Fruit fly (Drosophila melanogaster): ENCODE measurements around the gene Miro.

The Miro gene

dm6 chr3R:24058041-24058440, 19.4 kb upstream of the Miro start, which contains the start of gene SMC1 (continued):
- TF ChIP-seq ranshi (GFP tag; IDR thresholded peaks at IDR 0.05): no peak
- TF ChIP-seq Six4 (GFP tag; optimal IDR thresholded peaks at IDR 0.05): no peak
- no peak for TF ChIP-seq CG1602 (GFP tag; optimal IDR thresholded peaks at IDR 0.05)
- TF ChIP-seq nom (GFP tag; optimal IDR thresholded peaks at IDR 0.05): peak; percentile 6
- TF ChIP-seq Sox102F (GFP tag; optimal IDR thresholded peaks at IDR 0.05): no peak
- no peak for TF ChIP-seq Dfd (GFP tag; optimal IDR thresholded peaks at IDR 0.05)
- peak; percentile 99 for TF ChIP-seq BEAF-32 (GFP tag; optimal IDR thresholded peaks at IDR 0.05)
- no peak for TF ChIP-seq CG9817 (tag; optimal IDR thresholded peaks at IDR 0.05)
- no peak for TF ChIP-seq CG4820 (GFP tag; optimal IDR thresholded peaks at IDR 0.05)
- TF ChIP-seq HLH4C (GFP tag; IDR thresholded peaks at IDR 0.05; ENCODE audit: partially characterized antibody): peak; percentile 98
- TF ChIP-seq Side (GFP tag; optimal IDR thresholded peaks at IDR 0.05): no peak
- TF ChIP-seq CG13624 (GFP tag; optimal IDR thresholded peaks at IDR 0.05): peak; percentile 62
- TF ChIP-seq bab2 (GFP tag; optimal IDR thresholded peaks at IDR 0.05): no peak
- TF ChIP-seq CG4730 (GFP tag; IDR thresholded peaks at IDR 0.05): no peak
- TF ChIP-seq az2 (GFP tag; optimal IDR thresholded peaks at IDR 0.05): peak; percentile 39
- TF ChIP-seq CG12769 (tag; optimal IDR thresholded peaks at IDR 0.05): peak; percentile 53
- TF ChIP-seq nerfin-1 (tag; optimal IDR thresholded peaks at IDR 0.05): no peak
- TF ChIP-seq exex (tag; optimal IDR thresholded peaks at IDR 0.05): no peak
- no peak for TF ChIP-seq tio (GFP tag; optimal IDR thresholded peaks at IDR 0.05)
- peak; percentile 100 for TF ChIP-seq inv (GFP tag; IDR thresholded peaks at IDR 0.05; ENCODE audit: partially characterized antibody)
- no peak for TF ChIP-seq CG7839 (tag; optimal IDR thresholded peaks at IDR 0.05)
- TF ChIP-seq ato (GFP tag; IDR thresholded peaks at IDR 0.05; ENCODE audit: partially characterized antibody): peak; percentile 99
- no peak for TF ChIP-seq CG9932 (GFP tag; IDR thresholded peaks at IDR 0.05)
- peak; percentile 99 for TF ChIP-seq CG14860 (GFP tag; IDR thresholded peaks at IDR 0.05; ENCODE audit: partially characterized antibody)
- TF ChIP-seq ase (GFP tag; IDR thresholded peaks at IDR 0.05): no peak
- peak; percentile 85 for TF ChIP-seq gro (GFP tag; optimal IDR thresholded peaks at IDR 0.05)
- no peak for TF ChIP-seq CG3407 (GFP tag; optimal IDR thresholded peaks at IDR 0.05)
- no peak for TF ChIP-seq psq (GFP tag; optimal IDR thresholded peaks at IDR 0.05)
- TF ChIP-seq tx (GFP tag; optimal IDR thresholded peaks at IDR 0.05): peak; percentile 29
- TF ChIP-seq Antp (GFP tag; optimal IDR thresholded peaks at IDR 0.05): peak; percentile 47
- TF ChIP-seq sc (optimal IDR thresholded peaks at IDR 0.05): no peak
- no peak for TF ChIP-seq sc (GFP tag; optimal IDR thresholded peaks at IDR 0.05)
- peak; percentile 23 for TF ChIP-seq CG13296 (GFP tag; optimal IDR thresholded peaks at IDR 0.05)
- TF ChIP-seq CG15011 (GFP tag; optimal IDR thresholded peaks at IDR 0.05): no peak
- TF ChIP-seq CG17361 (GFP tag; IDR thresholded peaks at IDR 0.05): 0 out of 3 replicates have a peak, but pooled peaks have one; percentile 19
- TF ChIP-seq hth (optimal IDR thresholded peaks at IDR 0.05): no peak
- TF ChIP-seq CG4707 (GFP tag; optimal IDR thresholded peaks at IDR 0.05): no peak
- TF ChIP-seq Dll (GFP tag; IDR thresholded peaks at IDR 0.05; ENCODE audit: partially characterized antibody): peak; percentile 98
- no peak for TF ChIP-seq vvl (GFP tag; IDR thresholded peaks at IDR 0.05)
- TF ChIP-seq CG8765 (GFP tag; IDR thresholded peaks at IDR 0.05): no peak
- TF ChIP-seq CG17568 (GFP tag; optimal IDR thresholded peaks at IDR 0.05): no peak
- TF ChIP-seq Atf6 (GFP tag; IDR thresholded peaks at IDR 0.05): peak; percentile 38; the same call in 1 of the 2 replicates
- TF ChIP-seq B-H2 (GFP tag; optimal IDR thresholded peaks at IDR 0.05): peak; percentile 79
- no peak for TF ChIP-seq NfI (GFP tag; optimal IDR thresholded peaks at IDR 0.05)
- TF ChIP-seq crol (GFP tag; IDR thresholded peaks at IDR 0.05): no peak
- no peak for TF ChIP-seq so (GFP tag; IDR thresholded peaks at IDR 0.05)
- peak; percentile 50 for TF ChIP-seq CG8281 (tag; optimal IDR thresholded peaks at IDR 0.05)
- TF ChIP-seq Dip2 (GFP tag; IDR thresholded peaks at IDR 0.05): no peak
- TF ChIP-seq CG15073 (GFP tag; optimal IDR thresholded peaks at IDR 0.05): no peak
- TF ChIP-seq CG32532 (GFP tag; IDR thresholded peaks at IDR 0.05): peak; percentile 67
- no peak for TF ChIP-seq CG6689 (GFP tag; IDR thresholded peaks at IDR 0.05)
- TF ChIP-seq cg (GFP tag; optimal IDR thresholded peaks at IDR 0.05): no peak

All from whole organism, embryonic.